Worm (Caenorhabditis elegans) whole organism, young adult: ENCODE data around the gene F42G4.2.

ENCODE experiments used
- B0336.3 ChIP-seq: fragments of 200-800 bp; sonication (Bioruptor generic); IDR thresholded peaks from 2 replicates; pipeline ENCODE4 v1.3.6; 2022; ENCODE audit warnings: missing genetic modification characterization, missing compliant biosample characterization
- C17E4.6 ChIP-seq: fragments of 200-800 bp; sonication (Bioruptor generic); IDR thresholded peaks from 2 replicates; pipeline ENCODE4 v1.3.6; 2022; ENCODE audit warnings: missing genetic modification reagents, missing genetic modification characterization, missing compliant biosample characterization
- F10E7.11 ChIP-seq: sonication (generic microtip); optimal IDR thresholded peaks from 2 replicates; lab custom pipeline; 2017; ENCODE audit warnings: mild to moderate bottlenecking, missing genetic modification characterization, moderate library complexity, missing compliant biosample characterization
- F52B5.7 ChIP-seq: sonication (generic microtip); optimal IDR thresholded peaks from 2 replicates; lab custom pipeline; 2016; ENCODE audit warnings: mild to moderate bottlenecking, missing genetic modification characterization, missing compliant biosample characterization
- K11D2.4 ChIP-seq: fragments of 200-800 bp; sonication (Bioruptor generic); IDR thresholded peaks from 2 replicates; pipeline ENCODE4 v1.3.6; 2022; ENCODE audit warnings: missing genetic modification reagents, missing genetic modification characterization, missing compliant biosample characterization
- ama-1 ChIP-seq, 3 experiments: fragments of 150-350 bp in 1 of 3; sonication (generic microtip) in 2 of 3; optimal IDR thresholded peaks; 2 replicates each; lab custom pipeline; 2014 to 2018; ENCODE audit warnings: missing biosample characterization in 2 of 3, missing genetic modification characterization in 2 of 3, missing genetic modification reagents in 2 of 3
- aptf-2 ChIP-seq: fragments of 200-800 bp; sonication (Bioruptor generic); conservative IDR thresholded peaks from 2 replicates; pipeline ENCODE4 v1.3.6; 2022; ENCODE audit warnings: missing genetic modification reagents, missing genetic modification characterization, missing compliant biosample characterization
- ceh-100 ChIP-seq: fragments of 200-800 bp; sonication (Bioruptor generic); IDR thresholded peaks from 2 replicates; pipeline ENCODE4 v1.3.6; 2022; ENCODE audit warnings: missing genetic modification reagents, missing genetic modification characterization, missing compliant biosample characterization
- ceh-58 ChIP-seq: fragments of 200-800 bp; sonication (Bioruptor generic); IDR thresholded peaks from 2 replicates; pipeline ENCODE4 v1.3.6; 2022; ENCODE audit warnings: missing genetic modification characterization, missing compliant biosample characterization
- dox-1 ChIP-seq: fragments of 200-800 bp; sonication (Bioruptor generic); IDR thresholded peaks from 2 replicates; pipeline ENCODE4 v1.3.6; 2022; ENCODE audit warnings: missing genetic modification reagents, missing genetic modification characterization, missing compliant biosample characterization
- egl-44 ChIP-seq: fragments of 200-800 bp; sonication (Bioruptor generic); IDR thresholded peaks from 2 replicates; pipeline ENCODE4 v1.3.6; 2022; ENCODE audit warnings: missing genetic modification reagents, missing genetic modification characterization, missing compliant biosample characterization
- egrh-3 ChIP-seq: fragments of 200-800 bp; sonication (Bioruptor generic); IDR thresholded peaks from 2 replicates; pipeline ENCODE4 v1.3.6; 2022; ENCODE audit warnings: missing genetic modification reagents, missing genetic modification characterization, missing compliant biosample characterization
- ekl-4 ChIP-seq: fragments of 200-800 bp; sonication (Bioruptor generic); IDR thresholded peaks from 2 replicates; pipeline ENCODE4 v1.3.6; 2022; ENCODE audit warnings: missing genetic modification reagents, missing genetic modification characterization, missing compliant biosample characterization
- let-607 ChIP-seq, 2 experiments: fragments of 200-800 bp in 1 of 2; sonication (Bioruptor generic) in 1 of 2; sonication (generic microtip) in 1 of 2; optimal IDR thresholded peaks; 2 replicates each; lab custom pipeline; 2016 to 2018; ENCODE audit warnings: mild to moderate bottlenecking in 2 of 2, missing compliant biosample characterization in 2 of 2, missing genetic modification characterization in 2 of 2, moderate library complexity in 2 of 2, missing genotype in 1 of 2
- lsl-1 ChIP-seq: fragments of 200-800 bp; sonication (Bioruptor generic); optimal IDR thresholded peaks from 2 replicates; lab custom pipeline; 2018; ENCODE audit warnings: mild to moderate bottlenecking, missing genetic modification characterization, moderate library complexity, missing compliant biosample characterization
- madf-3 ChIP-seq: fragments of 200-800 bp; sonication (Bioruptor generic); IDR thresholded peaks from 2 replicates; pipeline ENCODE4 v1.3.6; 2022; ENCODE audit warnings: missing genetic modification reagents, missing genetic modification characterization, missing compliant biosample characterization
- madf-8 ChIP-seq: fragments of 200-800 bp; sonication (Bioruptor generic); conservative IDR thresholded peaks from 2 replicates; pipeline ENCODE4 v1.3.6; 2022; ENCODE audit warnings: missing genetic modification reagents, missing genetic modification characterization, missing compliant biosample characterization
- rec-8 ChIP-seq, 2 experiments: sonication (generic microtip); optimal IDR thresholded peaks; 2 replicates each; lab custom pipeline; 2016; ENCODE audit warnings: mild to moderate bottlenecking in 2 of 2, missing genetic modification characterization in 2 of 2, missing genetic modification reagents in 2 of 2, missing genotype in 2 of 2, missing biosample characterization in 1 of 2, missing compliant biosample characterization in 1 of 2, moderate library complexity in 1 of 2
- repo-1 ChIP-seq: sonication (generic microtip); optimal IDR thresholded peaks from 2 replicates; lab custom pipeline; 2017; ENCODE audit warnings: mild to moderate bottlenecking, missing genetic modification characterization, missing compliant biosample characterization
- rpc-1 ChIP-seq, 2 experiments: fragments of 150-350 bp in 1 of 2; sonication (generic microtip) in 1 of 2; optimal IDR thresholded peaks; 2 replicates each; lab custom pipeline; 2014 to 2018; ENCODE audit warnings: missing biosample characterization in 1 of 2, missing genetic modification characterization in 1 of 2, missing genetic modification reagents in 1 of 2, missing genotype in 1 of 2
- snpc-3.4 ChIP-seq: sonication (generic microtip); optimal IDR thresholded peaks from 2 replicates; lab custom pipeline; 2017; ENCODE audit warnings: missing genetic modification characterization, mild to moderate bottlenecking, missing compliant biosample characterization, antibody characterized with exemption, moderate library complexity, missing genotype, missing genetic modification reagents
- snpc-4 ChIP-seq, 5 experiments: fragments of 150-350 bp in 1 of 5; sonication (generic microtip) in 4 of 5; optimal IDR thresholded peaks; 2 replicates each; lab custom pipeline; 2014 to 2018; ENCODE audit warnings: missing genetic modification characterization in 5 of 5, missing biosample characterization in 3 of 5, antibody characterized with exemption in 2 of 5, mild to moderate bottlenecking in 2 of 5, missing compliant biosample characterization in 2 of 5, missing genotype in 2 of 5, moderate library complexity in 2 of 5, missing genetic modification reagents in 1 of 5
- somi-1 ChIP-seq: fragments of 200-800 bp; sonication (Bioruptor generic); optimal IDR thresholded peaks from 2 replicates; lab custom pipeline; 2018; ENCODE audit warnings: mild to moderate bottlenecking, missing genetic modification characterization, missing compliant biosample characterization
- tbp1 ChIP-seq: fragments of 200-800 bp; sonication (Bioruptor generic); optimal IDR thresholded peaks from 2 replicates; lab custom pipeline; 2018; ENCODE audit warnings: mild to moderate bottlenecking, missing genetic modification characterization, missing compliant biosample characterization
- zfh-2 ChIP-seq: fragments of 200-800 bp; sonication (Bioruptor generic); conservative IDR thresholded peaks from 2 replicates; pipeline ENCODE4 v1.3.6; 2022; ENCODE audit warnings: missing genetic modification reagents, missing genetic modification characterization, missing compliant biosample characterization
- ztf-26 ChIP-seq: sonication (generic microtip); optimal IDR thresholded peaks from 2 replicates; lab custom pipeline; 2017; ENCODE audit warnings: missing genetic modification characterization, missing compliant biosample characterization
- ztf-28 ChIP-seq: fragments of 200-800 bp; sonication (Bioruptor generic); IDR thresholded peaks from 2 replicates; pipeline ENCODE4 v1.3.6; 2022; ENCODE audit warnings: missing genetic modification reagents, missing genetic modification characterization, missing compliant biosample characterization
- ztf-3 ChIP-seq: fragments of 200-800 bp; sonication (Bioruptor generic); optimal IDR thresholded peaks from 2 replicates; lab custom pipeline; 2018; ENCODE audit warnings: mild to moderate bottlenecking, missing genetic modification characterization, missing compliant biosample characterization

The F42G4.2 gene

ce11 chrII:13091857-13092256 lies 44.1 kb downstream of the F42G4.2 start:
- TF ChIP-seq ama-1 (optimal IDR thresholded peaks at IDR 0.05; lab: Kevin White, UChicago), result no peak
- TF ChIP-seq ama-1 (GFP tag; optimal IDR thresholded peaks at IDR 0.05; lab: Kevin White, UChicago), result no peak
- no peak for TF ChIP-seq egrh-3 (GFP tag; lab: Robert Waterston, UW)
- TF ChIP-seq snpc-4 (GFP tag; optimal IDR thresholded peaks at IDR 0.05; lab: Kevin White, UChicago), result no peak
- TF ChIP-seq snpc-4 (tag; optimal IDR thresholded peaks at IDR 0.05; lab: Kevin White, UChicago), result no peak
- no peak for TF ChIP-seq B0336.3 (GFP tag; lab: Robert Waterston, UW)
- no peak for TF ChIP-seq ceh-100 (GFP tag; lab: Robert Waterston, UW)
- no peak for TF ChIP-seq tbp1
- no peak for TF ChIP-seq ztf-26
- 0 out of 2 replicates have a peak, but pooled peaks have one; percentile 51 for TF ChIP-seq ekl-4
- TF ChIP-seq lsl-1 (GFP tag; lab: Kevin White, UChicago), result peak; percentile 59
- no peak for TF ChIP-seq repo-1 (tag; lab: Kevin White, UChicago)
- TF ChIP-seq rpc-1 (optimal IDR thresholded peaks at IDR 0.05; lab: Kevin White, UChicago), result no peak
- TF ChIP-seq rpc-1 (tag; optimal IDR thresholded peaks at IDR 0.05; lab: Kevin White, UChicago), result no peak
- no peak for TF ChIP-seq let-607 (tag; optimal IDR thresholded peaks at IDR 0.05; lab: Kevin White, UChicago)
- TF ChIP-seq F10E7.11, result no peak

ce11 chrII:13096345-13096744 lies 48.6 kb downstream of the F42G4.2 start:
- TF ChIP-seq dox-1 (GFP tag; lab: Robert Waterston, UW) (0 out of 2 replicates have a peak, but pooled peaks have one; percentile 10), egrh-3 (GFP tag; lab: Robert Waterston, UW) (peak; percentile 40; the same call in 1 of the 2 replicates), zfh-2 (GFP tag; lab: Robert Waterston, UW) (peak; percentile 74), ztf-3 (GFP tag; lab: Kevin White, UChicago) (no peak), lsl-1 (GFP tag; lab: Kevin White, UChicago) (no peak), F52B5.7 (peak; percentile 13), K11D2.4 (GFP tag; lab: Robert Waterston, UW) (no peak), madf-3 (GFP tag; lab: Robert Waterston, UW) (no peak), snpc-3.4 (tag; lab: Kevin White, UChicago) (no peak), egl-44 (GFP tag; lab: Robert Waterston, UW) (no peak)

- TF ChIP-seq F52B5.7, result no peak
- no peak for TF ChIP-seq rec-8 (tag; optimal IDR thresholded peaks at IDR 0.05; lab: Kevin White, UChicago)
- no peak for TF ChIP-seq aptf-2 (GFP tag; lab: Robert Waterston, UW)
- TF ChIP-seq ztf-28 (GFP tag; lab: Robert Waterston, UW), result no peak
- TF ChIP-seq ceh-58, result no peak
- TF ChIP-seq dox-1 (GFP tag; lab: Robert Waterston, UW), result no peak
- TF ChIP-seq C17E4.6 (GFP tag; lab: Robert Waterston, UW), result no peak
- TF ChIP-seq somi-1 (GFP tag; lab: Kevin White, UChicago), result no peak
- TF ChIP-seq madf-8 (GFP tag; lab: Robert Waterston, UW), result no peak
These were observed 50.5 kb downstream of the F42G4.2 start, which contains the start of gene col-86 for ce11 chrII:13098175-13098574. Gene col-86 (minus strand): TSS chrII:13098275.
